Fruit fly (Drosophila melanogaster): ENCODE measurements around the gene CG42353.

The CG42353 gene

DNA sequence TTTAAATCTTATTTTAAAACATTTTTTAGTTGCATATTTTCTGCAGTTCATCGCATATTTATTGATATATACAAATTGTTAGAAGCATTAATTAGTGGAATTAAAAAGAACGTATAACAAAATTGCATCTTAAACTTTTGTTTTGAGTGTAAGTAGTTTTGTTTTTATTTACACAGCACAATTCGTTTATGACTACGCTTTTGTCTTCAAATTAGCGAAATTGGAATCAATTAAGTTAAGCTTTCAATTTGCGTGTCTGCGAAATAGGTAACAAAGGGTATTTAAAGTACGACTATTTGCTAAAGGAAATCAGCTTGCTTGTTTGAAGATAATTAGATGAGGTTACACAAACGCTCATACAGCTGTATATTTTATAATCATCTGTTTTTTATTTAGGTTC is 16.5 kb downstream of the CG42353 start:
- TF ChIP-seq insv (optimal IDR thresholded peaks at IDR 0.05) (no peak), Myc (optimal IDR thresholded peaks at IDR 0.05) (no peak), psq (optimal IDR thresholded peaks at IDR 0.05) (no peak), h (optimal IDR thresholded peaks at IDR 0.05) (no peak), Sin3A (optimal IDR thresholded peaks at IDR 0.05) (no peak), ttk (optimal IDR thresholded peaks at IDR 0.05) (no peak)

DNA sequence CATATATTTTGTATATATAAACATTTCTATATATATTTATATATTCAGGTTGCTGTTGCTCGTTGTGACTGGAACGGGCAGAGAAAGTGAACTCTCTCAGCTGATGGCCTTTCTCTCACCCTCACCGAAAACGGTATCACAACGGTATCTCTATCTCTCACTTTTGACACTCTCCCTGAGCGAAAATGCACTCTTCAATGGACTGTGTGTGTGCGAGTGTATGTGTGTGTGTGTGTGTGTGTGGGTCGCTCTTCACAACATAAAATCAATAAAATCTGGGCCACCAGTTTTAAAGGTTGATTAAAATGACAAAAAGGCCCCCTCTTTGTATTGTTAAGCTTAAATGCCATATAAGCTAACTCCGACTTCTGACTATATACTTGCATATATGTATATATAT is 17.2 kb downstream of the CG42353 start:
- no peak for TF ChIP-seq h (optimal IDR thresholded peaks at IDR 0.05)
- TF ChIP-seq Myc (optimal IDR thresholded peaks at IDR 0.05), result no peak
- TF ChIP-seq psq (optimal IDR thresholded peaks at IDR 0.05), result no peak
- no peak for TF ChIP-seq ttk (optimal IDR thresholded peaks at IDR 0.05)

DNA sequence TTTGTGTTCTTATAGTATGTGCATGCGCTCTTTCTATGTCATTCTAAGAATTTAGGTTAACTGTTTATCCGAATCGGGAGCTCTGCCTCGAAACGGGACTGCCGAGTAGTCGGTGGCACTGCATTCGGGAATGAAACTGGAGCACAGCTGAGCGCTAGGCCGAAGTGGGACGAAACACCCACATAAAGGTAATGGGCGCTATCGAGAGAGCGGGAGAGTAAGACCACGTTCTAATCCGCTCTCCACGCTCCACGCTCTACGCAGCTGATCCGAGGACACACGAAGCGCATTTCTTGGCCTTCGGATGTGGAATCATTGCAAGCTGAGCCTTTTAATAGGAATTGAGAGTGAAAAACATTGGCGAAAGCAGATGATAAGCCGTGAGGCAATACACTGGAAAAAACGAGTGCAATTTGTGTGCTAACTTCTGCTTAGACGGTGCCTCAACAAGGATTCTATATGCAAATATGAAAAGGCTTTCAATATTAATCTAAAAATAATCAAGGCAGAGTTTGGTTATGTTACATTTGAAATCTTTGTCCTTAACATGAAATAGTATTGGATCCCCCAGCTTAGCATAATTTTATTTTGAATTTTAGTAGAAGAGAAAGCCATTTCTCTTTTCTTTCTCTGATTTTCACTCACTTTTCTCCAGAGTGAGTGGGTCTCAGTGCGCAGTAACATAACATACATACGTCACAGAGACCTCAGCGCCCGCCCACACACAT is 18.7 kb downstream of the CG42353 start:
- TF ChIP-seq Myc (optimal IDR thresholded peaks at IDR 0.05), result no peak
- TF ChIP-seq ttk (optimal IDR thresholded peaks at IDR 0.05), result no peak
- no peak for TF ChIP-seq insv (optimal IDR thresholded peaks at IDR 0.05)
- no peak for TF ChIP-seq h (optimal IDR thresholded peaks at IDR 0.05)
- TF ChIP-seq Sin3A (optimal IDR thresholded peaks at IDR 0.05), result no peak
- no peak for TF ChIP-seq psq (optimal IDR thresholded peaks at IDR 0.05)

DNA sequence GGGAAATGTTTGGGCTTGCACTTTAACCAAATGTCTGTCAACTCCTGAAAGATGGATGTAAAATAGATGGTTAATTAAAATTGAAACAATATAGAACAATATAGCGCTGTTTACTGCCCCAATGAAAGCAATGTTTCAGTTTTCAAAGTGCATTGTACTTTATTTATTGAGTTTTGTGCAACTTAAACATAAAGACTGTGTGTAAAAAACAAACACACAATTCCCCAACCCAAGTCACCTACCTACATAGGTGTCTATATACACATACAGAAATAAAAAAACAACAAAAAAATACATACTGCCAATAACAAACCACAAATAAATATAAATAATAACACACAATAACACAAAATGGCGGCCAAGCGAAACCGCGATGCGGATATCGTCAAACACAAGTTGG is 21.8 kb downstream of the CG42353 start, which contains the start of gene CG8958:
TSS of gene CG8958 (plus strand) at position 301 of the 400 bp plus-strand sequence.
- TF ChIP-seq Sin3A (optimal IDR thresholded peaks at IDR 0.05), result no peak
- no peak for TF ChIP-seq ttk (optimal IDR thresholded peaks at IDR 0.05)

DNA sequence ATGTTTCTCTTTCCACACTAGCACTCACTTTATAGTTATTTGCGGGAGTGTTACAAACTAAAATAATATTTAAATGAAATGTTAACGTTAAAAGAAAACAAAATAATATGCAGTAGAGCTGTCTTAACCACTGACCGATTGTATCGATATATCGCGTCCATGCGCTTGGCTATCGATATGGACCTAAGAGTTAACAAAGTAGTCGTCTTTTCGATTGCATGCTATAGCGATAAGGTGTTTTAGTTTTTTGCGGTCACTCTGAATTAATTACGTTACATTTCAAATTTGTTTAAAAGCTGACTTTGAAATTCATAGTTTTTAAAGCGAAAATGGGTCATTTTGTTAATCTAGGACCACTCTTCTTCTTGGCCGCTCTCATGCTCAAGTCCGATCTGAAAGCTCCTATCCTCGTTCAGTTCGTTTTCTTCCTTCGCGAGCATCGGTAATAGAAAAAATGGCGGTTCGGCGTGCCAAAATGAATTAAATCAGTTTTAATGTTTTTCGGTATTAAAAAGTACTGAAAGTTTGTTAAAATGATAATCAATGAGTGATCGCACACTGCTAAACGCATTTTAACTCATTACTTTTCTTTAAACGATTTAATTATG is 31.3 kb downstream of the CG42353 start, which contains the start of gene Nipsnap:
TSS of gene Nipsnap (minus strand) at position 194 of the 608 bp plus-strand sequence.
- TF ChIP-seq h (optimal IDR thresholded peaks at IDR 0.05) (no peak), Myc (optimal IDR thresholded peaks at IDR 0.05) (no peak), ttk (optimal IDR thresholded peaks at IDR 0.05) (no peak), insv (optimal IDR thresholded peaks at IDR 0.05) (no peak), psq (optimal IDR thresholded peaks at IDR 0.05) (no peak), Sin3A (optimal IDR thresholded peaks at IDR 0.05) (no peak)

DNA sequence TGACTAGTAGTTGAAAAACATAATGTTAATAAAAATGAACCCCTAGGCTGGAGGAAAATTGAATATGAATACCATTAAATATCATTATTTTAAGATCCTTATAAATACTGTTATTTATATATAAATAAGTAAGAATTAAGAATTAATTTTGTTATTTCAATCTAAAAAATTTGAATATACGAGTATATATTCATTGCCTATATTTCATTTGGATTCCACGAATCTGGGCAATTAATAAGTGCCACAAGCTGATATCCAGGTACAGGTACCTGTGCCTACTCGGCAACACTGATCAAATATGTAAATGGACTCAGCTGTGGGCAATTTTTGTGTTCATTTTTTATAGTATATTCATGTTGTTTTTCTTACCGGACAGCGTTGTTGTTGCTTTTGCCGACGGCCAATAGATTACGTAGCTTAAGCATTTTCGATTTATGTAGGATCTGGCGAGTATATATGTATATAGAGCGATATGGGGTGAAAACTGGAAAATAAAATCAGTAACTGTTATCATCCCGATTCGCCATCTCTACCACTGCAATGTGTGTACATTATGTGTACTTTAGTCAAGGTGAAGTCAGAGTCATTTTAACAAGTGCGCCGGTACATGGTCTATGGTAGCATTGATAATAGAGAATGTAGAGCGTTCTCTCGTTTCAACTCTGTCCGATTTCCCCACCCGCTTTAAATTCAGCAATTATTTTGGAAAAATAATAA is 31.9 kb downstream of the CG42353 start:
- TF ChIP-seq psq (optimal IDR thresholded peaks at IDR 0.05) (no peak), insv (optimal IDR thresholded peaks at IDR 0.05) (no peak)

DNA sequence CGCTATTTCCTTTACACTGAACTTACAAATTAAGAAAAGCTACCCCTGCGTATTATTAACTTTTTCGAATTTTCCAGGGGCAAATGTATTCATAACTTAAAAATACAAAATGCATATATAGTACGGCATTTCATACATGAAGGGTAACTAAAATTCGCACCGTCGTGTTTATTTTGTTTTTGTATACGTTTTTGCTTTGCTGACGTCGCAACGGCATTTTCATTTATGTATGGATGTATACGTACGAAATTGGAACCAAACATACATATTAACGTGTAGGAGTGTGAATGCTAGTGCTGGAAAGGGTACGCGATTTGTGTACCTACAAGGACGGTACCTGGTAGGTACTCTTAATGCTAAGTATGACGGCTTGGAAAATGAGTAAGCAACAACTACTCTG is 32.6 kb downstream of the CG42353 start:
- TF ChIP-seq ttk (optimal IDR thresholded peaks at IDR 0.05), result no peak
- TF ChIP-seq Myc (optimal IDR thresholded peaks at IDR 0.05), result no peak
- no peak for TF ChIP-seq Sin3A (optimal IDR thresholded peaks at IDR 0.05)
- no peak for TF ChIP-seq psq (optimal IDR thresholded peaks at IDR 0.05)
- no peak for TF ChIP-seq insv (optimal IDR thresholded peaks at IDR 0.05)
- no peak for TF ChIP-seq h (optimal IDR thresholded peaks at IDR 0.05)

DNA sequence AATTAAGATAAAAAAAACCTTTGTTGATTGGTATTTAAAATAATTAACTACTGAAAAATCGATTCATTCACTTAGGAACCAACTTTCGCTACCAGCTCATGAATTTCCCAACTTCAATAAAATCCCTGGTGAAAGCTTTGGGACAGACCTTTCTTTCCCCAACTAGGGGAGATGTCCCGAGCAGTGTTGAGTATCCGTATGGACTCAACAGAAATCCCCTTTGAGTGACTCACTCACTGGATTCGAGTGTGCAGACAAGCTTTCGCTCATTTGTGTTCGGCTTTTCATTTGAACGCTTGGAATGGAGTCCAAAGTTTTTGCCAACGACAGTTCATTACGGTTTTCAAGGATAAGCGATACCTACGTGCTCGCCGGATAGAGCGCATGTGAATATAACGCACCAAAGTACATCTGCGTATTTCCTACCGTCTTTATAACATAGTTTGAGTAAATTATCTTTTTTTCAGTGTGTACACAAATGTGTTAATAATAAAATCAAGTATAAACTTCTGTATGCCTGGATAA is 41.3 kb downstream of the CG42353 start, which contains the start of gene dpr18:
TSS of gene dpr18 (plus strand) at position 325 of the 525 bp plus-strand sequence.
- no peak for TF ChIP-seq ttk (optimal IDR thresholded peaks at IDR 0.05)

DNA sequence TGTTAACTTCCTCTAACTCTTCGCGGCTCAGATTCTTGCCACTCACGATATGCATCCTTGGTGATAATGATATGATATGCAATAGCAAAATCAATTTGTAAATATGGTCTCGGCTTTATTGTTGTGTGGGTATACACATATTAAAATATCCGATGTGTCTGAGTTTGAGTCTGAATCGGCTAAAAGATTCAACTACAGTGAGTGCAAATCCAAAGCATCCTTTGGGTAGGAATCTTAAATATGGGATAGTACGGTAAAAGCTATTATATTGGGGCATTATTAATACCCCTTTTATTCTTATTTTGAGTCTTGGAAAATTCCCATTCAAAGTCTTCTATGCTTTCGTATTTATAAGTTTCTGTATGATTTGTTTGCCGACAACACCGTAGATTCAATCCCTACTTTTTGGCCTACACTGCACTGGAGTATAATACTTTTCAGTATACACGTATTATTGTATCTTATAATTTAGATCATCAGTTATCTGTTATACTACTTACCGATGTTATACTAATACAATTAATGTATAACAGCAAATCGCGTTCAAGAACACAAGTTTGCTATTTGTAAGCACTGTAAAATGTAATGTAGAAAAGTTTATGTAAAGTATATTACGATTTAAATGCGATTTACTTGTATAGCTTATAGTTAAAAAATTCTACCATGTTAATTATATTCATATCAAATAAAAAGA is 41.9 kb downstream of the CG42353 start, which contains the start of gene CG12395:
TSS of gene CG12395 (minus strand) at position 179 of the 694 bp plus-strand sequence.
- TF ChIP-seq ttk (optimal IDR thresholded peaks at IDR 0.05) (no peak), Myc (optimal IDR thresholded peaks at IDR 0.05) (no peak), psq (optimal IDR thresholded peaks at IDR 0.05) (no peak), Sin3A (optimal IDR thresholded peaks at IDR 0.05) (no peak), insv (optimal IDR thresholded peaks at IDR 0.05) (no peak), h (optimal IDR thresholded peaks at IDR 0.05) (no peak)

Measured in Kc167 (cell line).